Fruit fly (Drosophila melanogaster) whole organism, embryonic: ENCODE measurements around the gene CG9919.

Experiments
- Abd-B ChIP-seq: fragments of 200-800 bp; sonication (Bioruptor generic); optimal IDR thresholded peaks from 2 replicates; lab custom pipeline; 2018; ENCODE audit warnings: missing biosample characterization, mild to moderate bottlenecking, missing genetic modification characterization, moderate library complexity
- Bgb ChIP-seq: fragments of 200-800 bp; sonication (Bioruptor generic); IDR thresholded peaks from 2 replicates; pipeline ENCODE4 v1.3.6; 2022; ENCODE audit warnings: missing biosample characterization, missing genetic modification characterization; ENCODE audit not compliant: partially characterized antibody
- Blimp-1 ChIP-seq: fragments of 200-800 bp; sonication (Bioruptor generic); optimal IDR thresholded peaks from 3 replicates; lab custom pipeline; 2018; ENCODE audit warnings: missing biosample characterization, missing genetic modification characterization, mild to moderate bottlenecking, moderate library complexity, missing genetic modification reagents
- BtbVII ChIP-seq: fragments of 200-800 bp; sonication (Bioruptor generic); optimal IDR thresholded peaks from 3 replicates; lab custom pipeline; 2017; ENCODE audit warnings: missing biosample characterization, mild to moderate bottlenecking, missing genetic modification characterization
- CG1024 ChIP-seq: fragments of 200-800 bp; sonication (Bioruptor generic); IDR thresholded peaks from 2 replicates; pipeline ENCODE4 v1.3.6; 2022; ENCODE audit warnings: missing biosample characterization, missing genetic modification characterization
- CG10979 ChIP-seq: fragments of 200-800 bp; sonication (Bioruptor generic); optimal IDR thresholded peaks from 2 replicates; lab custom pipeline; 2018; ENCODE audit warnings: missing biosample characterization, mild to moderate bottlenecking, missing genetic modification characterization, moderate library complexity
- CG11695 ChIP-seq: fragments of 200-800 bp; sonication (Bioruptor generic); IDR thresholded peaks from 3 replicates; pipeline ENCODE4 v1.3.6; 2022; ENCODE audit warnings: missing biosample characterization, missing genetic modification characterization
- CG12155 ChIP-seq: fragments of 200-800 bp; sonication (Bioruptor generic); optimal IDR thresholded peaks from 3 replicates; lab custom pipeline; 2016; ENCODE audit warnings: missing biosample characterization, missing genetic modification characterization
- CG12744 ChIP-seq: fragments of 200-800 bp; sonication (Bioruptor generic); optimal IDR thresholded peaks from 2 replicates; lab custom pipeline; 2016; ENCODE audit warnings: missing biosample characterization, missing genetic modification characterization
- CG14014 ChIP-seq: fragments of 200-800 bp; sonication (Bioruptor generic); IDR thresholded peaks from 2 replicates; pipeline ENCODE4 v1.3.6; 2022; ENCODE audit warnings: missing biosample characterization, missing genetic modification characterization
- CG1603 ChIP-seq: fragments of 200-800 bp; sonication (Bioruptor generic); optimal IDR thresholded peaks from 2 replicates; lab custom pipeline; 2019; ENCODE audit warnings: missing biosample characterization, mild to moderate bottlenecking, missing genetic modification characterization, moderate library complexity
- CG16779 ChIP-seq: fragments of 200-800 bp; sonication (Bioruptor generic); IDR thresholded peaks from 2 replicates; pipeline ENCODE4 v1.3.6; 2022; ENCODE audit warnings: missing biosample characterization, missing genetic modification characterization
- CG16863 ChIP-seq: fragments of 200-800 bp; sonication (Bioruptor generic); optimal IDR thresholded peaks from 3 replicates; lab custom pipeline; 2016; ENCODE audit warnings: missing biosample characterization, missing genetic modification characterization
- CG17802 ChIP-seq: fragments of 200-800 bp; sonication (Bioruptor generic); optimal IDR thresholded peaks from 2 replicates; lab custom pipeline; 2018; ENCODE audit warnings: missing biosample characterization, mild to moderate bottlenecking, missing genetic modification characterization, moderate library complexity
- CG18011 ChIP-seq: fragments of 200-800 bp; sonication (Bioruptor generic); optimal IDR thresholded peaks from 2 replicates; lab custom pipeline; 2017; ENCODE audit warnings: missing biosample characterization, missing genetic modification characterization, mild to moderate bottlenecking, moderate library complexity, missing genotype
- CG18476 ChIP-seq: fragments of 200-800 bp; sonication (Bioruptor generic); optimal IDR thresholded peaks from 2 replicates; lab custom pipeline; 2016; ENCODE audit warnings: missing biosample characterization, mild to moderate bottlenecking, missing genetic modification characterization
- CG2889 ChIP-seq: fragments of 200-800 bp; sonication (Bioruptor generic); IDR thresholded peaks from 3 replicates; pipeline ENCODE4 v1.3.6; 2022; ENCODE audit warnings: missing biosample characterization, missing genetic modification characterization
- CG32772 ChIP-seq: fragments of 200-800 bp; sonication (Bioruptor generic); IDR thresholded peaks from 2 replicates; pipeline ENCODE4 v1.3.6; 2022; ENCODE audit warnings: missing biosample characterization, missing genetic modification characterization
- CG3407 ChIP-seq: fragments of 200-800 bp; sonication (Bioruptor generic); optimal IDR thresholded peaks from 2 replicates; lab custom pipeline; 2018; ENCODE audit warnings: missing biosample characterization, mild to moderate bottlenecking, missing genetic modification characterization
- CG34376 ChIP-seq: fragments of 200-800 bp; sonication (Bioruptor generic); optimal IDR thresholded peaks from 2 replicates; lab custom pipeline; 2018; ENCODE audit warnings: missing biosample characterization, mild to moderate bottlenecking, missing genetic modification characterization
- CG6791 ChIP-seq: fragments of 200-800 bp; sonication (Bioruptor generic); IDR thresholded peaks from 3 replicates; pipeline ENCODE4 v1.3.6; 2022; ENCODE audit warnings: missing biosample characterization, missing genetic modification characterization; ENCODE audit not compliant: partially characterized antibody
- CG7987 ChIP-seq: fragments of 200-800 bp; sonication (Bioruptor generic); optimal IDR thresholded peaks from 2 replicates; lab custom pipeline; 2018; ENCODE audit warnings: missing biosample characterization, mild to moderate bottlenecking, missing genetic modification characterization, moderate library complexity
- CG9876 ChIP-seq: fragments of 200-800 bp; sonication (Bioruptor generic); optimal IDR thresholded peaks from 2 replicates; lab custom pipeline; 2016; ENCODE audit warnings: missing biosample characterization, missing genetic modification characterization
- CG9932 ChIP-seq: fragments of 200-800 bp; sonication (Bioruptor generic); IDR thresholded peaks from 2 replicates; pipeline ENCODE4 v1.3.6; 2022; ENCODE audit warnings: missing biosample characterization, missing genetic modification characterization
- Eip74EF ChIP-seq, 2 experiments: fragments of 200-800 bp in 1 of 2; fragments of >200 bp in 1 of 2; sonication (Bioruptor generic) in 1 of 2; optimal IDR thresholded peaks; 2 replicates each; lab custom pipeline; 2017 to 2019; ENCODE audit warnings: missing biosample characterization in 2 of 2, missing genetic modification characterization in 2 of 2, mild to moderate bottlenecking in 1 of 2, moderate library complexity in 1 of 2
- Hmr ChIP-seq: fragments of 200-800 bp; sonication (Bioruptor generic); optimal IDR thresholded peaks from 3 replicates; lab custom pipeline; 2017; ENCODE audit warnings: mild to moderate bottlenecking, missing biosample characterization, missing genetic modification reagents, missing genetic modification characterization
- Hr3 ChIP-seq: fragments of 200-800 bp; sonication (Bioruptor generic); optimal IDR thresholded peaks from 3 replicates; lab custom pipeline; 2016; ENCODE audit warnings: missing biosample characterization, missing genetic modification characterization
- NfI ChIP-seq: fragments of 200-800 bp; sonication (Bioruptor generic); optimal IDR thresholded peaks from 3 replicates; lab custom pipeline; 2018; ENCODE audit warnings: missing biosample characterization, mild to moderate bottlenecking, missing genetic modification characterization, moderate library complexity
- Oaz ChIP-seq: fragments of 200-800 bp; sonication (Bioruptor generic); IDR thresholded peaks from 2 replicates; pipeline ENCODE4 v1.3.6; 2022; ENCODE audit warnings: missing biosample characterization, missing genetic modification characterization
- Rx ChIP-seq: fragments of 200-800 bp; sonication (Bioruptor generic); IDR thresholded peaks from 2 replicates; pipeline ENCODE4 v1.3.6; 2022; ENCODE audit warnings: missing biosample characterization, missing genetic modification characterization
- Trl ChIP-seq, 3 experiments: fragments of >200 bp in 2 of 3; fragments of 200-800 bp in 1 of 3; sonication (Bioruptor generic) in 1 of 3; optimal IDR thresholded peaks; 2 replicates in 1 of 3; 3 replicates in 2 of 3; lab custom pipeline; 2016 to 2017; ENCODE audit warnings: missing biosample characterization in 1 of 3, missing genetic modification characterization in 1 of 3
- btn ChIP-seq: fragments of 200-800 bp; sonication (Bioruptor generic); optimal IDR thresholded peaks from 2 replicates; lab custom pipeline; 2016; ENCODE audit warnings: missing biosample characterization, missing genetic modification characterization
- cwo ChIP-seq: fragments of 200-800 bp; sonication (Bioruptor generic); optimal IDR thresholded peaks from 3 replicates; lab custom pipeline; 2017; ENCODE audit warnings: missing biosample characterization, missing genetic modification characterization, mild to moderate bottlenecking, moderate library complexity, missing genetic modification reagents
- dm ChIP-seq: fragments of 200-800 bp; sonication (Bioruptor generic); optimal IDR thresholded peaks from 3 replicates; lab custom pipeline; 2016; ENCODE audit warnings: missing biosample characterization, missing genetic modification characterization
- emc ChIP-seq: fragments of 200-800 bp; sonication (Bioruptor generic); optimal IDR thresholded peaks from 2 replicates; lab custom pipeline; 2016; ENCODE audit warnings: missing biosample characterization, missing genetic modification characterization
- en ChIP-seq: fragments of 200-800 bp; sonication (Bioruptor generic); optimal IDR thresholded peaks from 2 replicates; lab custom pipeline; 2016; ENCODE audit warnings: missing biosample characterization, missing genetic modification characterization
- gem ChIP-seq: fragments of 200-800 bp; sonication (Bioruptor generic); optimal IDR thresholded peaks from 2 replicates; lab custom pipeline; 2019; ENCODE audit warnings: missing biosample characterization, mild to moderate bottlenecking, missing genetic modification characterization, moderate library complexity
- lilli ChIP-seq: fragments of 200-800 bp; sonication (Bioruptor generic); optimal IDR thresholded peaks from 3 replicates; lab custom pipeline; 2016; ENCODE audit warnings: missing biosample characterization, missing genetic modification characterization
- lola ChIP-seq, 3 experiments: fragments of >200 bp in 2 of 3; fragments of 200-800 bp in 1 of 3; sonication (Bioruptor generic) in 1 of 3; optimal IDR thresholded peaks; 2 replicates each; lab custom pipeline; 2017 to 2019; ENCODE audit warnings: missing biosample characterization in 3 of 3, missing genetic modification characterization in 3 of 3, mild to moderate bottlenecking in 1 of 3, moderate library complexity in 1 of 3
- lov ChIP-seq, 2 experiments: fragments of 200-800 bp in 1 of 2; fragments of >200 bp in 1 of 2; sonication (Bioruptor generic) in 1 of 2; IDR thresholded peaks in 1 of 2; optimal IDR thresholded peaks in 1 of 2; 2 replicates in 1 of 2; 3 replicates in 1 of 2; pipeline versions ENCODE4 v1.3.6 to Lab custom; 2017 to 2022; ENCODE audit warnings: missing biosample characterization in 1 of 2, missing genetic modification characterization in 1 of 2
- nmo ChIP-seq: fragments of 200-800 bp; sonication (Bioruptor generic); optimal IDR thresholded peaks from 2 replicates; lab custom pipeline; 2018; ENCODE audit warnings: missing biosample characterization, mild to moderate bottlenecking, missing genetic modification characterization, moderate library complexity
- prd ChIP-seq, 3 experiments: fragments of >200 bp in 2 of 3; fragments of 200-800 bp in 1 of 3; sonication (Bioruptor generic) in 1 of 3; optimal IDR thresholded peaks in 2 of 3; IDR thresholded peaks in 1 of 3; 2 replicates in 2 of 3; 3 replicates in 1 of 3; pipeline versions ENCODE4 v1.3.6 to Lab custom; 2017 to 2022; ENCODE audit warnings: missing biosample characterization in 1 of 3, missing genetic modification characterization in 1 of 3
- tap ChIP-seq: fragments of 200-800 bp; optimal IDR thresholded peaks from 3 replicates; lab custom pipeline; 2019; ENCODE audit warnings: missing biosample characterization, mild to moderate bottlenecking, missing genetic modification characterization, moderate library complexity
- tio ChIP-seq: fragments of 200-800 bp; sonication (Bioruptor generic); optimal IDR thresholded peaks from 2 replicates; lab custom pipeline; 2017; ENCODE audit warnings: missing biosample characterization, missing genetic modification characterization, inconsistent platforms
- ttk ChIP-seq: fragments of 200-800 bp; sonication (Bioruptor generic); IDR thresholded peaks from 2 replicates; pipeline ENCODE4 v2.1.2; 2022; ENCODE audit warnings: missing biosample characterization, missing genetic modification characterization
- vfl ChIP-seq: fragments of 200-800 bp; sonication (Bioruptor generic); optimal IDR thresholded peaks from 2 replicates; lab custom pipeline; 2016; ENCODE audit warnings: missing biosample characterization, missing genetic modification characterization
- vvl ChIP-seq: fragments of 200-800 bp; sonication (Bioruptor generic); IDR thresholded peaks from 2 replicates; pipeline ENCODE4 v1.3.6; 2022; ENCODE audit warnings: missing biosample characterization, missing genetic modification characterization

Gene CG9919

DNA sequence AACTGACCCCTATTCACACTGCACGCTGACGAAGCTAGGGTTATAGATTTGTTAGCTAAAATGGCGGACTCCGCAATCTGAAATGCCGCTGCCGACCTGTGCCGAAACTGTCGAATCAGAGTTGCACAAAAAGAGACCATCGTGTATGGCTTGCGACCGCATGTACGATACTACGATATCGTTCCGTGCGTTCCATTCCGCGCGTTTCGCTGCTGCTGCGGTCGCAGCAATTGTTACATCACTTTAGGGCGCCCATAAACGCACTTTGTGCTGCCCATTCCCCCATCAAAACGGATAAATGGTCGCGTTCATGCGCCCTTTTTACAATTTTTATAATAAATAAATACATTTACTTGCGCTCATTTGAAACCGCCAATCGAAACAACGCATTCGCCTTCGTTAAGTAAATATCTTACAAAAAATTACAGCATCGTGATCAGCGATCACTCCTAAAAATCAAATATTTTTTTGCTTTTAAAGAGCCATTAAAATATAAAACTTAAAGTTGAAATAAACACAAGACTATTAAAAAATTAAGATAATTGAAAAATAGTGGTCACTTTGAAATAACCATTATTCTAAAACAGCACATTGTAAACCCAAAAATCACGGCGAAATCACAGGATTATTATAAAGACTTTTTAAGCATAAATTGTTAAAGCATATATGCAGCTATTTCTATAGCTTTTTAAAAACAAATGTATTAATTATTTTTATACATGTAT is 10.2 kb downstream of the CG9919 start, which contains the start of gene Cyp1 (continued):
- TF ChIP-seq CG7987 = peak; percentile 20
- peak; percentile 81 for TF ChIP-seq dm (GFP tag; lab: Kevin White, UChicago)
- TF ChIP-seq cwo (GFP tag; lab: Kevin White, UChicago) = no peak
- TF ChIP-seq Blimp-1 (GFP tag; lab: Kevin White, UChicago) = no peak
- TF ChIP-seq CG18011 = no peak
- no peak for TF ChIP-seq CG12744 (GFP tag; lab: Kevin White, UChicago)
- TF ChIP-seq lola (GFP tag; optimal IDR thresholded peaks at IDR 0.05; lab: Kevin White, UChicago) = no peak
- peak; percentile 27 for TF ChIP-seq CG17802
- no peak for TF ChIP-seq ttk (GFP tag; lab: Robert Waterston, UW)
- no peak for TF ChIP-seq BtbVII
- peak; percentile 79 for TF ChIP-seq CG1024 (GFP tag; lab: Robert Waterston, UW)
- peak; percentile 56 for TF ChIP-seq Hmr (GFP tag; lab: Kevin White, UChicago)
- peak; percentile 85 for TF ChIP-seq CG6791
- TF ChIP-seq Trl (optimal IDR thresholded peaks at IDR 0.05; lab: Kevin White, UChicago) = no peak
- TF ChIP-seq Trl (GFP tag; optimal IDR thresholded peaks at IDR 0.05; lab: Kevin White, UChicago) = no peak
- TF ChIP-seq btn (GFP tag; lab: Kevin White, UChicago) = no peak
- peak; percentile 34 for TF ChIP-seq NfI (GFP tag; lab: Kevin White, UChicago)
- TF ChIP-seq CG16863 (GFP tag; lab: Kevin White, UChicago) = no peak
- TF ChIP-seq CG3407 = no peak
- peak; percentile 49 for TF ChIP-seq lilli
- TF ChIP-seq CG32772 (GFP tag; lab: Robert Waterston, UW) = peak; percentile 32; the same call in 1 of the 2 replicates
- TF ChIP-seq vfl = no peak
- TF ChIP-seq CG1603 (tag; lab: Kevin White, UChicago) = peak; percentile 90
- 0 out of 2 replicates have a peak, but pooled peaks have one; percentile 11 for TF ChIP-seq Oaz
- TF ChIP-seq tap (tag; lab: Kevin White, UChicago) = no peak
- TF ChIP-seq CG18476 (GFP tag; lab: Kevin White, UChicago) = peak; percentile 44
- TF ChIP-seq Bgb (GFP tag; lab: Robert Waterston, UW) = peak; percentile 89
- TF ChIP-seq CG34376 (GFP tag; lab: Kevin White, UChicago) = no peak
- TF ChIP-seq CG16779 (GFP tag; lab: Robert Waterston, UW) = 0 out of 2 replicates have a peak, but pooled peaks have one; percentile 40
- no peak for TF ChIP-seq CG9876
- TF ChIP-seq prd (optimal IDR thresholded peaks at IDR 0.05; lab: Kevin White, UChicago) = no peak
- TF ChIP-seq prd (GFP tag; IDR thresholded peaks at IDR 0.05; lab: Robert Waterston, UW) = peak; percentile 72
- TF ChIP-seq emc (GFP tag; lab: Kevin White, UChicago) = no peak
- TF ChIP-seq CG11695 (GFP tag; lab: Robert Waterston, UW) = no peak
- TF ChIP-seq Eip74EF (GFP tag; optimal IDR thresholded peaks at IDR 0.05; lab: Kevin White, UChicago) = no peak
- TF ChIP-seq CG2889 (GFP tag; lab: Robert Waterston, UW) = no peak; the same call in 2 of the 3 replicates
- no peak for TF ChIP-seq CG12155
- no peak for TF ChIP-seq lov (optimal IDR thresholded peaks at IDR 0.05; lab: Kevin White, UChicago)
- TF ChIP-seq lov (GFP tag; IDR thresholded peaks at IDR 0.05; lab: Robert Waterston, UW) = peak; percentile 58; the same call in 1 of the 3 replicates
- TF ChIP-seq en (GFP tag; lab: Kevin White, UChicago) = no peak
- 0 out of 2 replicates have a peak, but pooled peaks have one; percentile 22 for TF ChIP-seq CG14014 (GFP tag; lab: Robert Waterston, UW)
- no peak for TF ChIP-seq CG10979 (tag; lab: Kevin White, UChicago)
- TF ChIP-seq tio = no peak
- peak; percentile 5 for TF ChIP-seq Hr3 (GFP tag; lab: Kevin White, UChicago)
- no peak for TF ChIP-seq Abd-B (GFP tag; lab: Kevin White, UChicago)
- TF ChIP-seq CG9932 (GFP tag; lab: Robert Waterston, UW) = peak; percentile 68
- TF ChIP-seq Rx = no peak
- no peak for TF ChIP-seq gem (tag; lab: Kevin White, UChicago)
- TF ChIP-seq nmo = peak; percentile 44
- peak; percentile 55 for TF ChIP-seq vvl (GFP tag; lab: Robert Waterston, UW)
